Fruit fly (Drosophila melanogaster) whole organism, embryonic: ENCODE data around the gene CG33267.

Source experiments
- Adf1 ChIP-seq: fragments of 200-800 bp; sonication (Bioruptor generic); IDR thresholded peaks from 2 replicates; pipeline ENCODE4 v1.3.6; 2022; ENCODE audit warnings: missing biosample characterization, missing genetic modification characterization
- B-H2 ChIP-seq: fragments of 200-800 bp; sonication (Bioruptor generic); optimal IDR thresholded peaks from 2 replicates; lab custom pipeline; 2018; ENCODE audit warnings: missing biosample characterization, mild to moderate bottlenecking, missing genetic modification characterization
- CG10462 ChIP-seq: fragments of 200-800 bp; sonication (Bioruptor generic); optimal IDR thresholded peaks from 2 replicates; lab custom pipeline; 2016; ENCODE audit warnings: missing biosample characterization, missing genetic modification characterization
- CG11456 ChIP-seq: fragments of 200-800 bp; sonication (Bioruptor generic); IDR thresholded peaks from 3 replicates; pipeline ENCODE4 v1.3.6; 2022; ENCODE audit warnings: missing biosample characterization, missing genetic modification characterization
- CG11504 ChIP-seq: fragments of 200-800 bp; sonication (Bioruptor generic); optimal IDR thresholded peaks from 3 replicates; lab custom pipeline; 2019; ENCODE audit warnings: missing biosample characterization, mild to moderate bottlenecking, missing genetic modification characterization, moderate library complexity
- CG12659 ChIP-seq: fragments of 200-800 bp; sonication (Bioruptor generic); optimal IDR thresholded peaks from 3 replicates; lab custom pipeline; 2017; ENCODE audit warnings: mild to moderate bottlenecking, missing biosample characterization, missing genetic modification reagents, missing genetic modification characterization
- CG13296 ChIP-seq: fragments of 200-800 bp; sonication (Bioruptor generic); optimal IDR thresholded peaks from 3 replicates; lab custom pipeline; 2018; ENCODE audit warnings: missing biosample characterization, mild to moderate bottlenecking, missing genetic modification characterization
- CG15011 ChIP-seq: fragments of 200-800 bp; sonication (Bioruptor generic); optimal IDR thresholded peaks from 3 replicates; lab custom pipeline; 2018; ENCODE audit warnings: missing biosample characterization, mild to moderate bottlenecking, missing genetic modification characterization
- CG15601 ChIP-seq: fragments of 200-800 bp; sonication (Bioruptor generic); optimal IDR thresholded peaks from 3 replicates; lab custom pipeline; 2019; ENCODE audit warnings: missing biosample characterization, mild to moderate bottlenecking, missing genetic modification characterization, moderate library complexity
- CG1603 ChIP-seq: fragments of 200-800 bp; sonication (Bioruptor generic); optimal IDR thresholded peaks from 2 replicates; lab custom pipeline; 2019; ENCODE audit warnings: missing biosample characterization, mild to moderate bottlenecking, missing genetic modification characterization, moderate library complexity
- CG17385 ChIP-seq: fragments of 200-800 bp; sonication (Bioruptor generic); optimal IDR thresholded peaks from 3 replicates; lab custom pipeline; 2018; ENCODE audit warnings: missing biosample characterization, mild to moderate bottlenecking, missing genetic modification characterization
- CG18599 ChIP-seq: fragments of 200-800 bp; sonication (Bioruptor generic); optimal IDR thresholded peaks from 3 replicates; lab custom pipeline; 2017; ENCODE audit warnings: missing biosample characterization, missing genetic modification characterization, mild to moderate bottlenecking, moderate library complexity, missing genetic modification reagents
- CG2678 ChIP-seq: fragments of 200-800 bp; sonication (Bioruptor generic); optimal IDR thresholded peaks from 3 replicates; lab custom pipeline; 2019; ENCODE audit warnings: missing biosample characterization, mild to moderate bottlenecking, missing genetic modification characterization, moderate library complexity
- CG33557 ChIP-seq: fragments of 200-800 bp; sonication (Bioruptor generic); optimal IDR thresholded peaks from 2 replicates; lab custom pipeline; 2019; ENCODE audit warnings: missing biosample characterization, mild to moderate bottlenecking, missing genetic modification characterization, moderate library complexity
- CG3847 ChIP-seq: fragments of 200-800 bp; sonication (Bioruptor generic); IDR thresholded peaks from 2 replicates; pipeline ENCODE4 v1.3.6; 2022; ENCODE audit warnings: missing biosample characterization, missing genetic modification characterization
- CG43689 ChIP-seq: fragments of 200-800 bp; sonication (Bioruptor generic); IDR thresholded peaks from 2 replicates; pipeline ENCODE4 v1.3.6; 2022; ENCODE audit warnings: missing biosample characterization, missing genetic modification characterization
- CG4404 ChIP-seq: fragments of 200-800 bp; sonication (Bioruptor generic); IDR thresholded peaks from 2 replicates; pipeline ENCODE4 v1.3.6; 2022; ENCODE audit warnings: missing biosample characterization, missing genetic modification characterization
- CG4424 ChIP-seq: fragments of 200-800 bp; sonication (Bioruptor generic); optimal IDR thresholded peaks from 3 replicates; lab custom pipeline; 2016; ENCODE audit warnings: missing biosample characterization, missing genetic modification characterization
- CG6683 ChIP-seq: fragments of 200-800 bp; sonication (Bioruptor generic); optimal IDR thresholded peaks from 2 replicates; lab custom pipeline; 2017; ENCODE audit warnings: missing biosample characterization, mild to moderate bottlenecking, missing genetic modification characterization, missing genetic modification reagents
- CG6765 ChIP-seq: fragments of 200-800 bp; sonication (Bioruptor generic); optimal IDR thresholded peaks from 3 replicates; lab custom pipeline; 2017; ENCODE audit warnings: missing biosample characterization, mild to moderate bottlenecking, missing genetic modification characterization
- CG7786 ChIP-seq: fragments of 200-800 bp; sonication (Bioruptor generic); optimal IDR thresholded peaks from 2 replicates; lab custom pipeline; 2016; ENCODE audit warnings: missing biosample characterization, missing genetic modification characterization
- CG9215 ChIP-seq: fragments of 200-800 bp; sonication (Bioruptor generic); IDR thresholded peaks from 2 replicates; pipeline ENCODE4 v1.3.6; 2022; ENCODE audit warnings: missing biosample characterization, missing genetic modification characterization
- CG9817 ChIP-seq: fragments of 200-800 bp; sonication (Bioruptor generic); optimal IDR thresholded peaks from 2 replicates; lab custom pipeline; 2018; ENCODE audit warnings: missing biosample characterization, mild to moderate bottlenecking, missing genetic modification characterization, moderate library complexity
- Dbx ChIP-seq: fragments of 200-800 bp; sonication (Bioruptor generic); IDR thresholded peaks from 3 replicates; pipeline ENCODE4 v1.3.6; 2022; ENCODE audit warnings: missing biosample characterization, missing genetic modification characterization
- Doc2 ChIP-seq: fragments of 200-800 bp; sonication (Bioruptor generic); IDR thresholded peaks from 2 replicates; pipeline ENCODE4 v1.3.6; 2022; ENCODE audit warnings: missing biosample characterization, missing genetic modification characterization
- Dp ChIP-seq: fragments of 200-800 bp; sonication (Bioruptor generic); optimal IDR thresholded peaks from 2 replicates; lab custom pipeline; 2018; ENCODE audit warnings: missing biosample characterization, mild to moderate bottlenecking, missing genetic modification characterization, moderate library complexity
- ERR ChIP-seq: fragments of 200-800 bp; sonication (Bioruptor generic); optimal IDR thresholded peaks from 2 replicates; lab custom pipeline; 2016; ENCODE audit warnings: missing biosample characterization, missing genetic modification characterization
- Ets65A ChIP-seq: fragments of 200-800 bp; sonication (Bioruptor generic); peaks from one replicate; lab custom pipeline; 2016; ENCODE audit warnings: missing biosample characterization, missing genetic modification characterization
- Gug ChIP-seq: fragments of 200-800 bp; sonication (Bioruptor generic); IDR thresholded peaks from 4 replicates; pipeline ENCODE4 v1.3.6; 2022; ENCODE audit warnings: missing biosample characterization, missing genetic modification characterization
- Hmx ChIP-seq: fragments of 200-800 bp; sonication (Bioruptor generic); optimal IDR thresholded peaks from 2 replicates; lab custom pipeline; 2016; ENCODE audit warnings: missing biosample characterization, missing genetic modification characterization
- Kr ChIP-seq: fragments of 200-800 bp; sonication (Bioruptor generic); optimal IDR thresholded peaks from 2 replicates; lab custom pipeline; 2017; ENCODE audit warnings: missing biosample characterization, mild to moderate bottlenecking, missing genetic modification characterization
- Meics ChIP-seq: fragments of 200-800 bp; sonication (Bioruptor generic); optimal IDR thresholded peaks from 2 replicates; lab custom pipeline; 2017; ENCODE audit warnings: missing biosample characterization, mild to moderate bottlenecking, missing genetic modification characterization
- PHDP ChIP-seq: fragments of 200-800 bp; sonication (Bioruptor generic); optimal IDR thresholded peaks from 3 replicates; lab custom pipeline; 2018; ENCODE audit warnings: missing biosample characterization, mild to moderate bottlenecking, missing genetic modification characterization, moderate library complexity
- Ptx1 ChIP-seq: fragments of 200-800 bp; sonication (Bioruptor generic); IDR thresholded peaks from 2 replicates; pipeline ENCODE4 v1.3.6; 2022; ENCODE audit warnings: missing biosample characterization, missing genetic modification characterization
- Ssrp ChIP-seq: fragments of 200-800 bp; sonication (Bioruptor generic); optimal IDR thresholded peaks from 2 replicates; lab custom pipeline; 2018; ENCODE audit warnings: missing biosample characterization, mild to moderate bottlenecking, missing genetic modification characterization, moderate library complexity
- abd-A ChIP-seq: fragments of 200-800 bp; sonication (Bioruptor generic); optimal IDR thresholded peaks from 3 replicates; lab custom pipeline; 2019; ENCODE audit warnings: missing biosample characterization, mild to moderate bottlenecking, missing genetic modification characterization, moderate library complexity
- az2 ChIP-seq: fragments of 200-800 bp; sonication (Bioruptor generic); optimal IDR thresholded peaks from 3 replicates; lab custom pipeline; 2016; ENCODE audit warnings: missing biosample characterization, missing genetic modification characterization
- chif ChIP-seq, 2 experiments: fragments of 200-800 bp; sonication (Bioruptor generic); optimal IDR thresholded peaks; 3 replicates each; lab custom pipeline; 2016; ENCODE audit warnings: missing biosample characterization in 2 of 2, missing genetic modification characterization in 2 of 2
- crc ChIP-seq: fragments of 200-800 bp; sonication (Bioruptor generic); optimal IDR thresholded peaks from 2 replicates; lab custom pipeline; 2016; ENCODE audit warnings: missing biosample characterization, missing genetic modification characterization
- hkb ChIP-seq, 2 experiments: fragments of 200-800 bp in 1 of 2; fragments of >200 bp in 1 of 2; sonication (Bioruptor generic) in 1 of 2; IDR thresholded peaks in 1 of 2; optimal IDR thresholded peaks in 1 of 2; 2 replicates each; pipeline versions ENCODE4 v1.3.6 to Lab custom; 2017 to 2022; ENCODE audit warnings: missing biosample characterization in 1 of 2, missing genetic modification characterization in 1 of 2
- jing ChIP-seq: fragments of 200-800 bp; sonication (Bioruptor generic); optimal IDR thresholded peaks from 2 replicates; lab custom pipeline; 2018; ENCODE audit warnings: missing biosample characterization, mild to moderate bottlenecking, missing genetic modification characterization
- mld ChIP-seq: fragments of 200-800 bp; sonication (Bioruptor generic); IDR thresholded peaks from 3 replicates; pipeline ENCODE4 v1.3.6; 2022; ENCODE audit warnings: missing biosample characterization, missing genetic modification characterization; ENCODE audit not compliant: partially characterized antibody
- nerfin-2 ChIP-seq: fragments of 200-800 bp; sonication (Bioruptor generic); IDR thresholded peaks from 2 replicates; pipeline ENCODE4 v1.3.6; 2022; ENCODE audit warnings: missing biosample characterization, missing genetic modification characterization; ENCODE audit not compliant: partially characterized antibody
- pho ChIP-seq: fragments of 200-800 bp; sonication (Bioruptor generic); optimal IDR thresholded peaks from 2 replicates; lab custom pipeline; 2016; ENCODE audit warnings: missing biosample characterization, missing genetic modification characterization
- pzg ChIP-seq: fragments of 200-800 bp; sonication (Bioruptor generic); optimal IDR thresholded peaks from 3 replicates; lab custom pipeline; 2018; ENCODE audit warnings: missing biosample characterization, mild to moderate bottlenecking, missing genetic modification characterization, moderate library complexity
- sim ChIP-seq: fragments of 200-800 bp; sonication (Bioruptor generic); IDR thresholded peaks from 2 replicates; pipeline ENCODE4 v1.3.6; 2022; ENCODE audit warnings: missing biosample characterization, missing genetic modification characterization
- sob ChIP-seq: fragments of 200-800 bp; sonication (Bioruptor generic); IDR thresholded peaks from 2 replicates; pipeline ENCODE4 v1.3.6; 2022; ENCODE audit warnings: missing biosample characterization, missing genetic modification characterization
- tio ChIP-seq: fragments of 200-800 bp; sonication (Bioruptor generic); optimal IDR thresholded peaks from 2 replicates; lab custom pipeline; 2017; ENCODE audit warnings: missing biosample characterization, missing genetic modification characterization, inconsistent platforms
- vvl ChIP-seq: fragments of 200-800 bp; sonication (Bioruptor generic); IDR thresholded peaks from 2 replicates; pipeline ENCODE4 v1.3.6; 2022; ENCODE audit warnings: missing biosample characterization, missing genetic modification characterization
- z ChIP-seq: fragments of 200-800 bp; sonication (Bioruptor generic); IDR thresholded peaks from 3 replicates; pipeline ENCODE4 v1.3.6; 2022; ENCODE audit warnings: missing biosample characterization, missing genetic modification characterization
- zen2 ChIP-seq: fragments of 200-800 bp; sonication (Bioruptor generic); IDR thresholded peaks from 3 replicates; pipeline ENCODE4 v1.3.6; 2022; ENCODE audit warnings: missing biosample characterization, missing genetic modification characterization; ENCODE audit not compliant: partially characterized antibody

Gene CG33267

dm6 chr3L:11579919-11580318 is 15.6 kb downstream of the CG33267 start, which contains the start of gene CG43390 (continued):
- TF ChIP-seq CG15011 (GFP tag; lab: Kevin White, UChicago), result peak; percentile 65
- no peak for TF ChIP-seq Ptx1 (GFP tag; lab: Robert Waterston, UW)
- peak; percentile 83 for TF ChIP-seq CG2678
- no peak for TF ChIP-seq Kr (GFP tag; lab: Kevin White, UChicago)
- TF ChIP-seq Hmx (GFP tag; lab: Kevin White, UChicago), result no peak
- no peak for TF ChIP-seq CG7786 (GFP tag; lab: Kevin White, UChicago)
- TF ChIP-seq Dp, result no peak
- TF ChIP-seq CG33557 (GFP tag; lab: Kevin White, UChicago), result no peak
- no peak for TF ChIP-seq Meics (GFP tag; lab: Kevin White, UChicago)
- TF ChIP-seq CG11504 (tag; lab: Kevin White, UChicago), result no peak
- no peak for TF ChIP-seq ERR
- peak; percentile 76 for TF ChIP-seq PHDP (tag; lab: Kevin White, UChicago)
- no peak for TF ChIP-seq sim (GFP tag; lab: Robert Waterston, UW)
- no peak for TF ChIP-seq Doc2 (GFP tag; lab: Robert Waterston, UW)
- peak; percentile 70 for TF ChIP-seq CG6765 (GFP tag; lab: Kevin White, UChicago)
- TF ChIP-seq CG4404 (GFP tag; lab: Robert Waterston, UW), result no peak
- no peak for TF ChIP-seq CG43689 (GFP tag; lab: Robert Waterston, UW)
- no peak for TF ChIP-seq Dbx
- peak; percentile 7 for TF ChIP-seq CG6683 (GFP tag; lab: Kevin White, UChicago)
- TF ChIP-seq CG9817 (tag; lab: Kevin White, UChicago), result peak; percentile 40
- TF ChIP-seq pzg, result no peak
- no peak for TF ChIP-seq CG10462
- TF ChIP-seq jing, result no peak
- no peak for TF ChIP-seq CG15601 (tag; lab: Kevin White, UChicago)
- no peak for TF ChIP-seq zen2 (GFP tag; lab: Robert Waterston, UW)
- no peak for TF ChIP-seq abd-A (tag; lab: Kevin White, UChicago)
- no peak for TF ChIP-seq az2 (GFP tag; lab: Kevin White, UChicago)
- TF ChIP-seq sob (GFP tag; lab: Robert Waterston, UW), result peak; percentile 68; the same call in 1 of the 2 replicates
- TF ChIP-seq hkb (optimal IDR thresholded peaks at IDR 0.05; lab: Kevin White, UChicago), result no peak
- TF ChIP-seq hkb (GFP tag; IDR thresholded peaks at IDR 0.05; lab: Robert Waterston, UW), result no peak
- TF ChIP-seq Gug (GFP tag; lab: Robert Waterston, UW), result no peak
- TF ChIP-seq CG11456 (GFP tag; lab: Robert Waterston, UW), result no peak
- peak; percentile 45 for TF ChIP-seq CG12659 (GFP tag; lab: Kevin White, UChicago)
- peak; percentile 27 for TF ChIP-seq pho (GFP tag; lab: Kevin White, UChicago)
- TF ChIP-seq Adf1 (GFP tag; lab: Robert Waterston, UW), result peak; percentile 37; the same call in 1 of the 2 replicates
- peak; percentile 41 for TF ChIP-seq CG1603 (tag; lab: Kevin White, UChicago)
- TF ChIP-seq B-H2 (GFP tag; lab: Kevin White, UChicago), result peak; percentile 69
- TF ChIP-seq Ssrp (tag; lab: Kevin White, UChicago), result no peak
- TF ChIP-seq tio (GFP tag; lab: Kevin White, UChicago), result no peak
- TF ChIP-seq CG4424, result no peak
- TF ChIP-seq CG13296 (GFP tag; lab: Kevin White, UChicago), result no peak
- TF ChIP-seq nerfin-2 (GFP tag; lab: Robert Waterston, UW), result no peak
- TF ChIP-seq vvl (GFP tag; lab: Robert Waterston, UW), result no peak
- no peak for TF ChIP-seq Ets65A (GFP tag; lab: Kevin White, UChicago)
- peak; percentile 76 for TF ChIP-seq CG18599
- no peak for TF ChIP-seq crc
- no peak for TF ChIP-seq chif (GFP tag; optimal IDR thresholded peaks at IDR 0.05; lab: Kevin White, UChicago)
- TF ChIP-seq z, result no peak
- peak; percentile 47 for TF ChIP-seq CG17385 (GFP tag; lab: Kevin White, UChicago)
- TF ChIP-seq CG9215 (GFP tag; lab: Robert Waterston, UW), result no peak
- TF ChIP-seq CG3847 (GFP tag; lab: Robert Waterston, UW), result no peak
- no peak for TF ChIP-seq mld (GFP tag; lab: Robert Waterston, UW)
